Fruit fly (Drosophila melanogaster) whole organism, embryonic: ENCODE results near the gene CG46467.

Experiments
- Asciz ChIP-seq: fragments of 200-800 bp; sonication (Bioruptor generic); optimal IDR thresholded peaks from 2 replicates; lab custom pipeline; 2017; ENCODE audit warnings: missing biosample characterization, mild to moderate bottlenecking, missing genetic modification characterization, missing genetic modification reagents
- Atf-2 ChIP-seq: fragments of 200-800 bp; sonication (Bioruptor generic); optimal IDR thresholded peaks from 2 replicates; lab custom pipeline; 2016; ENCODE audit warnings: missing biosample characterization, missing genetic modification characterization
- CG11723 ChIP-seq: fragments of 200-800 bp; sonication (Bioruptor generic); optimal IDR thresholded peaks from 2 replicates; lab custom pipeline; 2017; ENCODE audit warnings: missing biosample characterization, mild to moderate bottlenecking, missing genetic modification characterization
- CG1233 ChIP-seq: fragments of 200-800 bp; sonication (Bioruptor generic); optimal IDR thresholded peaks from 4 replicates; lab custom pipeline; 2018; ENCODE audit warnings: missing biosample characterization, mild to moderate bottlenecking, missing genetic modification characterization
- CG12659 ChIP-seq: fragments of 200-800 bp; sonication (Bioruptor generic); optimal IDR thresholded peaks from 3 replicates; lab custom pipeline; 2017; ENCODE audit warnings: mild to moderate bottlenecking, missing biosample characterization, missing genetic modification reagents, missing genetic modification characterization
- CG13775 ChIP-seq: fragments of 200-800 bp; sonication (Bioruptor generic); optimal IDR thresholded peaks from 3 replicates; lab custom pipeline; 2017; ENCODE audit warnings: missing biosample characterization, mild to moderate bottlenecking, missing genetic modification characterization
- CG16813 ChIP-seq: fragments of 200-800 bp; sonication (Bioruptor generic); IDR thresholded peaks from 3 replicates; pipeline ENCODE4 v1.3.6; 2022; ENCODE audit warnings: missing biosample characterization, missing genetic modification characterization; ENCODE audit not compliant: partially characterized antibody
- CG18599 ChIP-seq: fragments of 200-800 bp; sonication (Bioruptor generic); optimal IDR thresholded peaks from 3 replicates; lab custom pipeline; 2017; ENCODE audit warnings: missing biosample characterization, missing genetic modification characterization, mild to moderate bottlenecking, moderate library complexity, missing genetic modification reagents
- CG2120 ChIP-seq: fragments of 200-800 bp; sonication (Bioruptor generic); optimal IDR thresholded peaks from 3 replicates; lab custom pipeline; 2016; ENCODE audit warnings: missing biosample characterization, missing genetic modification characterization
- CG2875 ChIP-seq: fragments of 200-800 bp; sonication (Bioruptor generic); optimal IDR thresholded peaks from 2 replicates; lab custom pipeline; 2017; ENCODE audit warnings: missing biosample characterization, mild to moderate bottlenecking, missing genetic modification characterization, missing genetic modification reagents
- CG30020 ChIP-seq: fragments of 200-800 bp; optimal IDR thresholded peaks from 2 replicates; lab custom pipeline; 2019; ENCODE audit warnings: missing biosample characterization, mild to moderate bottlenecking, missing genetic modification characterization, moderate library complexity
- CG3065 ChIP-seq: fragments of 200-800 bp; sonication (Bioruptor generic); optimal IDR thresholded peaks from 2 replicates; lab custom pipeline; 2016; ENCODE audit warnings: missing biosample characterization, missing genetic modification characterization
- CG31365 ChIP-seq: fragments of 200-800 bp; sonication (Bioruptor generic); optimal IDR thresholded peaks from 2 replicates; lab custom pipeline; 2018; ENCODE audit warnings: missing biosample characterization, mild to moderate bottlenecking, missing genetic modification characterization
- CG3726 ChIP-seq: fragments of 200-800 bp; sonication (Bioruptor generic); IDR thresholded peaks from 3 replicates; pipeline ENCODE4, ENCODE4 v1.3.6; 2022; ENCODE audit warnings: missing biosample characterization, missing genetic modification characterization
- CrebB ChIP-seq: fragments of 200-800 bp; sonication (Bioruptor generic); optimal IDR thresholded peaks from 3 replicates; lab custom pipeline; 2018; ENCODE audit warnings: missing biosample characterization, mild to moderate bottlenecking, missing genetic modification characterization
- Dbx ChIP-seq: fragments of 200-800 bp; sonication (Bioruptor generic); IDR thresholded peaks from 3 replicates; pipeline ENCODE4 v1.3.6; 2022; ENCODE audit warnings: missing biosample characterization, missing genetic modification characterization
- Ets65A ChIP-seq: fragments of 200-800 bp; sonication (Bioruptor generic); peaks from one replicate; lab custom pipeline; 2016; ENCODE audit warnings: missing biosample characterization, missing genetic modification characterization
- Fer2 ChIP-seq: fragments of 200-800 bp; sonication (Bioruptor generic); optimal IDR thresholded peaks from 2 replicates; lab custom pipeline; 2018; ENCODE audit warnings: missing biosample characterization, mild to moderate bottlenecking, missing genetic modification characterization, moderate library complexity
- HHEX ChIP-seq: fragments of 200-800 bp; sonication (Bioruptor generic); optimal IDR thresholded peaks from 3 replicates; lab custom pipeline; 2017; ENCODE audit warnings: missing biosample characterization, mild to moderate bottlenecking, missing genetic modification characterization, missing genetic modification reagents
- Hey ChIP-seq: fragments of 200-800 bp; sonication (Bioruptor generic); optimal IDR thresholded peaks from 3 replicates; lab custom pipeline; 2018; ENCODE audit warnings: missing biosample characterization, mild to moderate bottlenecking, missing genetic modification characterization
- Hmr ChIP-seq: fragments of 200-800 bp; sonication (Bioruptor generic); optimal IDR thresholded peaks from 3 replicates; lab custom pipeline; 2017; ENCODE audit warnings: mild to moderate bottlenecking, missing biosample characterization, missing genetic modification reagents, missing genetic modification characterization
- Hr51 ChIP-seq, 2 experiments: fragments of 200-800 bp; sonication (Bioruptor generic); optimal IDR thresholded peaks; 2 replicates in 1 of 2; 3 replicates in 1 of 2; lab custom pipeline; 2016 to 2018; ENCODE audit warnings: missing biosample characterization in 2 of 2, missing genetic modification characterization in 2 of 2, mild to moderate bottlenecking in 1 of 2, moderate library complexity in 1 of 2
- Kr ChIP-seq: fragments of 200-800 bp; sonication (Bioruptor generic); optimal IDR thresholded peaks from 2 replicates; lab custom pipeline; 2017; ENCODE audit warnings: missing biosample characterization, mild to moderate bottlenecking, missing genetic modification characterization
- Lhr ChIP-seq: fragments of 200-800 bp; sonication (Bioruptor generic); optimal IDR thresholded peaks from 3 replicates; lab custom pipeline; 2017; ENCODE audit warnings: mild to moderate bottlenecking, missing biosample characterization, missing genetic modification reagents, missing genetic modification characterization
- Meics ChIP-seq: fragments of 200-800 bp; sonication (Bioruptor generic); optimal IDR thresholded peaks from 2 replicates; lab custom pipeline; 2017; ENCODE audit warnings: missing biosample characterization, mild to moderate bottlenecking, missing genetic modification characterization
- Nf-YB ChIP-seq: fragments of 200-800 bp; sonication (Bioruptor generic); optimal IDR thresholded peaks from 3 replicates; lab custom pipeline; 2019; ENCODE audit warnings: missing biosample characterization, mild to moderate bottlenecking, missing genetic modification characterization, moderate library complexity
- Ravus ChIP-seq: fragments of 200-800 bp; sonication (Bioruptor generic); IDR thresholded peaks from 2 replicates; pipeline ENCODE4 v1.3.6; 2022; ENCODE audit warnings: missing biosample characterization, missing genetic modification characterization
- Stat92E ChIP-seq, 3 experiments: fragments of >200 bp in 2 of 3; fragments of 200-800 bp in 1 of 3; sonication (Bioruptor generic) in 1 of 3; optimal IDR thresholded peaks; 2 replicates each; lab custom pipeline; 2017 to 2019; ENCODE audit warnings: missing biosample characterization in 3 of 3, missing genetic modification characterization in 3 of 3, mild to moderate bottlenecking in 1 of 3, moderate library complexity in 1 of 3
- Usf ChIP-seq: fragments of 200-800 bp; sonication (Bioruptor generic); optimal IDR thresholded peaks from 2 replicates; lab custom pipeline; 2017; ENCODE audit warnings: missing genotype, missing biosample characterization, missing genetic modification characterization
- Xbp1 ChIP-seq: fragments of 200-800 bp; sonication (Bioruptor generic); optimal IDR thresholded peaks from 3 replicates; lab custom pipeline; 2016; ENCODE audit warnings: missing biosample characterization, mild to moderate bottlenecking, missing genetic modification characterization
- Xrp1 ChIP-seq: fragments of 200-800 bp; sonication (Bioruptor generic); IDR thresholded peaks from 2 replicates; pipeline ENCODE4 v1.3.6; 2022; ENCODE audit warnings: missing biosample characterization, missing genetic modification characterization
- crc ChIP-seq: fragments of 200-800 bp; sonication (Bioruptor generic); optimal IDR thresholded peaks from 2 replicates; lab custom pipeline; 2016; ENCODE audit warnings: missing biosample characterization, missing genetic modification characterization
- eve ChIP-seq, 2 experiments: fragments of >200 bp; optimal IDR thresholded peaks; 2 replicates each; lab custom pipeline; 2017; ENCODE audit warnings: missing biosample characterization in 2 of 2, missing genetic modification characterization in 2 of 2
- fd102C ChIP-seq: fragments of 200-800 bp; sonication (Bioruptor generic); optimal IDR thresholded peaks from 2 replicates; lab custom pipeline; 2018; ENCODE audit warnings: missing biosample characterization, mild to moderate bottlenecking, missing genetic modification characterization, moderate library complexity
- gsb-n ChIP-seq: fragments of 200-800 bp; sonication (Bioruptor generic); optimal IDR thresholded peaks from 3 replicates; lab custom pipeline; 2018; ENCODE audit warnings: missing biosample characterization, mild to moderate bottlenecking, missing genetic modification characterization
- jing ChIP-seq: fragments of 200-800 bp; sonication (Bioruptor generic); optimal IDR thresholded peaks from 2 replicates; lab custom pipeline; 2018; ENCODE audit warnings: missing biosample characterization, mild to moderate bottlenecking, missing genetic modification characterization
- knrl ChIP-seq: fragments of 200-800 bp; sonication (Bioruptor generic); IDR thresholded peaks from 3 replicates; pipeline ENCODE4 v1.3.6; 2022; ENCODE audit warnings: missing biosample characterization, missing genetic modification characterization; ENCODE audit not compliant: partially characterized antibody
- peb ChIP-seq: fragments of 200-800 bp; sonication (Bioruptor generic); IDR thresholded peaks from 2 replicates; pipeline ENCODE4 v1.3.6; 2022; ENCODE audit warnings: missing biosample characterization, missing genetic modification characterization
- pzg ChIP-seq: fragments of 200-800 bp; sonication (Bioruptor generic); optimal IDR thresholded peaks from 3 replicates; lab custom pipeline; 2018; ENCODE audit warnings: missing biosample characterization, mild to moderate bottlenecking, missing genetic modification characterization, moderate library complexity
- sc ChIP-seq, 3 experiments: fragments of >200 bp in 2 of 3; fragments of 200-800 bp in 1 of 3; sonication (Bioruptor generic) in 1 of 3; optimal IDR thresholded peaks; 2 replicates in 2 of 3; 3 replicates in 1 of 3; lab custom pipeline; 2017; ENCODE audit warnings: mild to moderate bottlenecking in 1 of 3, missing biosample characterization in 1 of 3, missing genetic modification characterization in 1 of 3, missing genetic modification reagents in 1 of 3
- sim ChIP-seq: fragments of 200-800 bp; sonication (Bioruptor generic); IDR thresholded peaks from 2 replicates; pipeline ENCODE4 v1.3.6; 2022; ENCODE audit warnings: missing biosample characterization, missing genetic modification characterization
- sima ChIP-seq: fragments of 200-800 bp; sonication (Bioruptor generic); optimal IDR thresholded peaks from 2 replicates; lab custom pipeline; 2016; ENCODE audit warnings: missing biosample characterization, missing genetic modification characterization
- trh ChIP-seq: fragments of 200-800 bp; sonication (Bioruptor generic); optimal IDR thresholded peaks from 2 replicates; lab custom pipeline; 2016; ENCODE audit warnings: missing biosample characterization, missing genetic modification characterization
- unpg ChIP-seq: fragments of 200-800 bp; sonication (Bioruptor generic); optimal IDR thresholded peaks from 3 replicates; lab custom pipeline; 2018; ENCODE audit warnings: missing biosample characterization, mild to moderate bottlenecking, missing genetic modification characterization, moderate library complexity
- zen2 ChIP-seq: fragments of 200-800 bp; sonication (Bioruptor generic); IDR thresholded peaks from 3 replicates; pipeline ENCODE4 v1.3.6; 2022; ENCODE audit warnings: missing biosample characterization, missing genetic modification characterization; ENCODE audit not compliant: partially characterized antibody

CG46467 gene

DNA sequence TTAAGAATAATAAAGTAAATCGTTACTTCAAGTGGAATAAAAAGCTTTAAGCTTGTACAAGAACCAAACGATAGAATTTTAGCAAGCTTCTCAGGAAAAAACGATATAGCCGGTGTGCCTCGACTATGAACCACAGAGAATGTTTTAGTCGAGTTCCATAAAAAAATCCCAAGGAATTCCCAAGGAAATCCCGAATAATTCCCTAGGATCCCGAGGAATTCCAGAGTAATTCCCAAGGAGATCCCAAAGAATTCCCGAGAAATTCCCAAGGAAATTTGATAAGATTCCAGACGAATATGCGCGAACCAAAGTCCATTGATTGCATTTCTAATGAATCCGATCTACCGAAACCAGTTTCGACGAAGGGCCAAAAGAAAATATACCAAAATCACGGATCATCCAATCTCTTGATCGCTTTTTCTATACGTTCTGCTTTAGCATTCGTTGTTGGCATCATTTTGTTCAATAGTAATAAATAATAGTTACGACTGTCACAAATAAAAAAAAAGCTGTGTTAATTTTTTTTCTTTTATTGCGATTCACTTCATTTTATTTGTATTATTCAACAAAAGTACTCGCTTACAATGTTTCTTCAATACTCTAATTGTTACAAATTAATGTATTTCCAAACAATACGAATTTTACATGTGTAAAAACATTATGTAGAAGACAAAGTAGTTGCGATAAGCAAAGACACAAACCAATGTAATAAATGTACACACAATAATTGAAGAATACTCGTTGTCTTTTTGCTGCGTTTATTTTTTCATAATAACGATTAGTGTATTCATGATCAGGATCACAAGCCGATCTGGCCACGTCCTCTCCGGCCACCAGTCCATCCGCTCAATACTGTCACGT lies 5.7 kb upstream of the CG46467 start (continued):
- TF ChIP-seq pzg (GFP tag; lab: Kevin White, UChicago) (peak; percentile 1), Xrp1 (GFP tag; lab: Robert Waterston, UW) (peak; percentile 5; the same call in 1 of the 2 replicates), CG31365 (tag; lab: Kevin White, UChicago) (peak; percentile 66), Ravus (GFP tag; lab: Robert Waterston, UW) (no peak), CG2875 (GFP tag; lab: Kevin White, UChicago) (peak; percentile 6), Asciz (GFP tag; lab: Kevin White, UChicago) (peak; percentile 18), knrl (GFP tag; lab: Robert Waterston, UW) (peak; percentile 16; the same call in 1 of the 3 replicates)

DNA sequence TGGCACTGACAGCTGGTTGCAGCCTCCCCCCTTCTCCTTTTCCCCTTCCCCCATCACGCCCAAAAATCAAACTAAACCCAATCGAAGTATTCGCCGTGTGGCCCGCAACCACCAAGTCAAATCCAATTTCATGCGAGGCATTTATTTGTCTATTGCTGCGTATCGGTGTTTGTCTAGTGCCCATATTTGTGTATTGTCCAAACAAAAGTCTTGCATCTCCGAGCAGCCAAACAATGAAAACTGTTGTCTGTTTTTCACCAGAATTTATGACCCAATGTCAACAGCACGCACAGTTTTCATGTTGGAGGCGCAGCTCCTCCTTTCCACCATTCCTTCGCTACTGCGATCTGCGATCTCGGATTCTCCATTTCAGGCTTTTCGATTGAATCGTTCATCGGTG lies 4.5 kb upstream of the CG46467 start:
- TF ChIP-seq gsb-n (tag; lab: Kevin White, UChicago) (peak; percentile 87), CG1233 (GFP tag; lab: Kevin White, UChicago) (peak; percentile 73), crc (no peak), unpg (GFP tag; lab: Kevin White, UChicago) (peak; percentile 56), CG18599 (GFP tag; lab: Kevin White, UChicago) (peak; percentile 9), Ets65A (GFP tag; lab: Kevin White, UChicago) (no peak), Nf-YB (peak; percentile 54), Fer2 (no peak), CrebB (tag; lab: Kevin White, UChicago) (peak; percentile 70), Atf-2 (GFP tag; lab: Kevin White, UChicago) (peak; percentile 5), CG3065 (GFP tag; lab: Kevin White, UChicago) (peak; percentile 10), Kr (GFP tag; lab: Kevin White, UChicago) (peak; percentile 93), Usf (GFP tag; lab: Kevin White, UChicago) (no peak), CG11723 (GFP tag; lab: Kevin White, UChicago) (peak; percentile 70), Xrp1 (GFP tag; lab: Robert Waterston, UW) (peak; percentile 81), CG12659 (no peak), zen2 (GFP tag; lab: Robert Waterston, UW) (no peak), CG2120 (GFP tag; lab: Kevin White, UChicago) (no peak), HHEX (GFP tag; lab: Kevin White, UChicago) (peak; percentile 38), CG13775 (no peak), eve (GFP tag; optimal IDR thresholded peaks at IDR 0.05; lab: Kevin White, UChicago) (no peak), Hr51 (GFP tag; optimal IDR thresholded peaks at IDR 0.05; lab: Kevin White, UChicago) (peak in 1 of 2 experiments; percentile 49), Lhr (GFP tag; lab: Kevin White, UChicago) (peak; percentile 46), fd102C (GFP tag; lab: Kevin White, UChicago) (peak; percentile 92), jing (GFP tag; lab: Kevin White, UChicago) (no peak), Hey (tag; lab: Kevin White, UChicago) (peak; percentile 15), CG3726 (0 out of 3 replicates have a peak, but pooled peaks have one; percentile 39), trh (GFP tag; lab: Kevin White, UChicago) (no peak), CG30020 (tag; lab: Kevin White, UChicago) (no peak), sima (GFP tag; lab: Kevin White, UChicago) (peak; percentile 32), Xbp1 (GFP tag; lab: Kevin White, UChicago) (no peak), CG16813 (GFP tag; lab: Robert Waterston, UW) (no peak), Meics (GFP tag; lab: Kevin White, UChicago) (no peak), peb (GFP tag; lab: Robert Waterston, UW) (no peak), Dbx (GFP tag; lab: Robert Waterston, UW) (no peak), sc (optimal IDR thresholded peaks at IDR 0.05; lab: Kevin White, UChicago) (no peak), sc (GFP tag; optimal IDR thresholded peaks at IDR 0.05; lab: Kevin White, UChicago) (peak; percentile 61), sim (peak; percentile 73), Stat92E (GFP tag; optimal IDR thresholded peaks at IDR 0.05; lab: Kevin White, UChicago) (peak in 1 of 3 experiments; percentile 95), Hmr (GFP tag; lab: Kevin White, UChicago) (peak; percentile 16)
